Worm (Caenorhabditis elegans) whole organism, L4 larva: ENCODE results near the gene eef-1G.

ENCODE experiments used
- F10B5.3 ChIP-seq: sonication (generic microtip); optimal IDR thresholded peaks from 2 replicates; lab custom pipeline; 2016; ENCODE audit warnings: mild to moderate bottlenecking, missing genetic modification characterization, missing compliant biosample characterization
- F37D6.2 ChIP-seq: sonication (generic microtip); optimal IDR thresholded peaks from 2 replicates; lab custom pipeline; 2016; ENCODE audit warnings: mild to moderate bottlenecking, missing genetic modification characterization, missing compliant biosample characterization
- T26A8.4 ChIP-seq: fragments of 200-800 bp; sonication (Bioruptor generic); IDR thresholded peaks from 2 replicates; pipeline ENCODE4 v1.3.6; 2022; ENCODE audit warnings: missing genetic modification characterization, missing compliant biosample characterization
- Y5F2A.4 ChIP-seq: fragments of 200-800 bp; sonication (Bioruptor generic); optimal IDR thresholded peaks from 2 replicates; lab custom pipeline; 2018; ENCODE audit warnings: mild to moderate bottlenecking, missing genetic modification characterization, missing compliant biosample characterization
- Y75B8A.6 ChIP-seq: fragments of 200-800 bp; sonication (Bioruptor generic); IDR thresholded peaks from 2 replicates; pipeline ENCODE4 v1.3.6; 2022; ENCODE audit warnings: missing genetic modification reagents, missing genetic modification characterization, missing compliant biosample characterization
- aha-1 ChIP-seq: fragments of 150-350 bp; peaks from one replicate; lab custom pipeline; 2014; ENCODE audit warnings: missing biosample characterization, missing genetic modification characterization
- ama-1 ChIP-seq: fragments of 150-350 bp; optimal IDR thresholded peaks from 2 replicates; lab custom pipeline; 2014; ENCODE audit warnings: inconsistent platforms, mixed read lengths
- ceh-32 ChIP-seq: sonication (generic microtip); optimal IDR thresholded peaks from 2 replicates; lab custom pipeline; 2016; ENCODE audit warnings: mild to moderate bottlenecking, missing genetic modification characterization, missing compliant biosample characterization; ENCODE audit not compliant: poor library complexity
- ceh-44 ChIP-seq: fragments of 200-800 bp; sonication (Bioruptor generic); IDR thresholded peaks from 2 replicates; pipeline ENCODE4 v1.3.6; 2022; ENCODE audit warnings: missing genetic modification reagents, missing genetic modification characterization, missing compliant biosample characterization
- ces-1 ChIP-seq: fragments of 150-350 bp; sonication (generic microtip); optimal IDR thresholded peaks from 4 replicates; lab custom pipeline; 2014; ENCODE audit warnings: missing biosample characterization, missing genetic modification reagents, missing genetic modification characterization
- cey-2 ChIP-seq: sonication (generic microtip); optimal IDR thresholded peaks from 3 replicates; lab custom pipeline; 2017; ENCODE audit warnings: missing genetic modification characterization, mild to moderate bottlenecking, missing compliant biosample characterization, antibody characterized with exemption, borderline replicate concordance; ENCODE audit not compliant: insufficient read depth
- dmd-9 ChIP-seq: fragments of 200-800 bp; sonication (Bioruptor generic); IDR thresholded peaks from 2 replicates; pipeline ENCODE4 v1.3.6; 2022; ENCODE audit warnings: missing genetic modification reagents, missing genetic modification characterization, missing compliant biosample characterization
- dpl-1 ChIP-seq: fragments of 150-350 bp; optimal IDR thresholded peaks from 2 replicates; lab custom pipeline; 2014; ENCODE audit warnings: missing biosample characterization, missing genetic modification reagents, missing genetic modification characterization
- egl-27 ChIP-seq: sonication (generic microtip); optimal IDR thresholded peaks from 3 replicates; lab custom pipeline; 2017; ENCODE audit warnings: missing biosample characterization, missing genetic modification reagents, missing genetic modification characterization
- hif-1 ChIP-seq, 2 experiments: sonication (generic microtip); optimal IDR thresholded peaks; 2 replicates each; lab custom pipeline; 2016 to 2017; ENCODE audit warnings: missing compliant biosample characterization in 2 of 2, missing genetic modification characterization in 2 of 2, missing genetic modification reagents in 2 of 2, missing genotype in 2 of 2, mild to moderate bottlenecking in 1 of 2
- hlh-11 ChIP-seq: fragments of 200-800 bp; sonication (Bioruptor generic); optimal IDR thresholded peaks from 2 replicates; lab custom pipeline; 2018; ENCODE audit warnings: mild to moderate bottlenecking, missing genetic modification characterization, missing compliant biosample characterization
- hlh-30 ChIP-seq: sonication (generic microtip); optimal IDR thresholded peaks from 2 replicates; lab custom pipeline; 2017; ENCODE audit warnings: antibody characterized with exemption, mild to moderate bottlenecking, missing genetic modification characterization, missing compliant biosample characterization; ENCODE audit not compliant: insufficient read depth
- jun-1 ChIP-seq: fragments of 150-350 bp; optimal IDR thresholded peaks from 2 replicates; lab custom pipeline; 2014; ENCODE audit warnings: missing biosample characterization, missing genetic modification reagents, missing genetic modification characterization
- lin-29 ChIP-seq: fragments of 200-800 bp; sonication (Bioruptor generic); IDR thresholded peaks from 2 replicates; pipeline ENCODE4 v1.3.6; 2022; ENCODE audit warnings: missing genetic modification reagents, missing genetic modification characterization, missing compliant biosample characterization
- lin-38 ChIP-seq: fragments of 200-800 bp; sonication (Bioruptor generic); IDR thresholded peaks from 2 replicates; pipeline ENCODE4 v1.3.6; 2022; ENCODE audit warnings: missing genetic modification reagents, missing genetic modification characterization, missing compliant biosample characterization
- lsy-2 ChIP-seq, 2 experiments: fragments of 150-350 bp in 1 of 2; sonication (generic microtip) in 1 of 2; optimal IDR thresholded peaks; 2 replicates each; lab custom pipeline; 2014 to 2017; ENCODE audit warnings: missing biosample characterization in 2 of 2, missing genetic modification characterization in 2 of 2
- mdl-1 ChIP-seq, 2 experiments: fragments of 150-350 bp in 1 of 2; sonication (generic microtip) in 1 of 2; optimal IDR thresholded peaks; 2 replicates each; lab custom pipeline; 2014 to 2017; ENCODE audit warnings: missing biosample characterization in 2 of 2, missing genetic modification characterization in 2 of 2
- mes-2 ChIP-seq: sonication (generic microtip); optimal IDR thresholded peaks from 2 replicates; lab custom pipeline; 2016; ENCODE audit warnings: missing genotype, mild to moderate bottlenecking, missing genetic modification characterization, missing compliant biosample characterization; ENCODE audit not compliant: poor library complexity, severe bottlenecking
- nhr-10 ChIP-seq: fragments of 150-350 bp; optimal IDR thresholded peaks from 2 replicates; lab custom pipeline; 2014; ENCODE audit warnings: missing biosample characterization, missing genetic modification characterization
- nhr-102 ChIP-seq: sonication (generic microtip); optimal IDR thresholded peaks from 2 replicates; lab custom pipeline; 2016; ENCODE audit warnings: mild to moderate bottlenecking, missing genetic modification characterization, moderate library complexity, missing compliant biosample characterization
- nhr-11 ChIP-seq: fragments of 150-350 bp; optimal IDR thresholded peaks from 2 replicates; lab custom pipeline; 2014; ENCODE audit warnings: missing biosample characterization, missing genetic modification characterization
- nhr-237 ChIP-seq: sonication (generic microtip); optimal IDR thresholded peaks from 2 replicates; lab custom pipeline; 2017; ENCODE audit warnings: missing biosample characterization, missing genetic modification characterization
- nhr-28 ChIP-seq: fragments of 150-350 bp; optimal IDR thresholded peaks from 2 replicates; lab custom pipeline; 2014; ENCODE audit warnings: missing biosample characterization, missing genetic modification characterization
- nhr-41 ChIP-seq: fragments of 200-800 bp; sonication (Bioruptor generic); IDR thresholded peaks from 2 replicates; pipeline ENCODE4 v1.3.6; 2022; ENCODE audit warnings: missing genetic modification reagents, missing genetic modification characterization, missing compliant biosample characterization
- pha-4 ChIP-seq, 2 experiments: fragments of 150-350 bp in 1 of 2; fragments of 200-800 bp in 1 of 2; sonication (Bioruptor generic) in 1 of 2; IDR thresholded peaks in 1 of 2; optimal IDR thresholded peaks in 1 of 2; 2 replicates each; pipeline versions ENCODE4 v1.3.6 to Lab custom; 2014 to 2022; ENCODE audit warnings: missing genetic modification characterization in 2 of 2, missing genetic modification reagents in 2 of 2, missing biosample characterization in 1 of 2, missing compliant biosample characterization in 1 of 2
- pqm-1 ChIP-seq: sonication (generic microtip); optimal IDR thresholded peaks from 2 replicates; lab custom pipeline; 2017; ENCODE audit warnings: missing biosample characterization, missing genetic modification characterization
- rbr-2 ChIP-seq: sonication (generic microtip); optimal IDR thresholded peaks from 2 replicates; lab custom pipeline; 2016; ENCODE audit warnings: missing genotype, missing genetic modification characterization, missing compliant biosample characterization
- saeg-2 ChIP-seq: fragments of 200-800 bp; sonication (Bioruptor generic); IDR thresholded peaks from 2 replicates; pipeline ENCODE4 v1.3.6; 2022; ENCODE audit warnings: missing genetic modification reagents, missing genetic modification characterization, missing compliant biosample characterization
- snpc-1.2 ChIP-seq: fragments of 200-800 bp; sonication (Bioruptor generic); IDR thresholded peaks from 2 replicates; pipeline ENCODE4 v1.3.6; 2022; ENCODE audit warnings: missing genetic modification reagents, missing genetic modification characterization, missing compliant biosample characterization
- spr-3 ChIP-seq: fragments of 200-800 bp; sonication (Bioruptor generic); optimal IDR thresholded peaks from 2 replicates; lab custom pipeline; 2018; ENCODE audit warnings: mild to moderate bottlenecking, missing genetic modification characterization, missing compliant biosample characterization
- tra-1 ChIP-seq: fragments of 200-800 bp; sonication (Bioruptor generic); IDR thresholded peaks from 2 replicates; pipeline ENCODE4 v1.3.6; 2022; ENCODE audit warnings: missing genetic modification reagents, missing genetic modification characterization, missing compliant biosample characterization
- vab-7 ChIP-seq: fragments of 200-800 bp; sonication (Bioruptor generic); IDR thresholded peaks from 2 replicates; pipeline ENCODE4 v1.3.6; 2022; ENCODE audit warnings: missing genetic modification reagents, missing genetic modification characterization, missing compliant biosample characterization
- zip-2 ChIP-seq: fragments of 150-350 bp; optimal IDR thresholded peaks from 2 replicates; lab custom pipeline; 2014; ENCODE audit warnings: missing biosample characterization, missing genetic modification characterization
- ztf-7 ChIP-seq: fragments of 150-350 bp; optimal IDR thresholded peaks from 2 replicates; lab custom pipeline; 2014; ENCODE audit warnings: missing biosample characterization, missing genetic modification characterization

eef-1G gene

DNA sequence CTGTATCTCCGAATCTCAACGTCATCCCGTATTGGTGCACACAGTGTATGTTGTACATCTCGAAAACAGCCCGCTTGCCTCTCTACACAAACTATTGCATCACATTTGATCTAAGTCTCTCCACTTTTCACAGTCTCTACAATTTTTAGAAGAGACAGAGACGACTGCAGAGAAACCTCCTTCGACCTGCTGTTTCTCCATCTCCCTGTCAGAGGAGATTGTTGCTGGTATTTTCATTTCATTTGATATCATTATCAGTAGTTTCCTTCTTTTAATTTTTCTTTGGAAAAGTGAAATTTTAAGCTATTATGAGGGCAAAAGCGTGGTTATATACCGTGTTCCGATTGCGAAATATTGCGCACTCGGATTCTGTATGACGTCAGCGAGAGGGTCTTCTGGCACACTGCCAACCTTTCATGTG is 24.9 kb upstream of the eef-1G start (continued):
- TF ChIP-seq lin-29 (GFP tag; lab: Robert Waterston, UW) (no peak), hlh-11 (tag; lab: Kevin White, UChicago) (peak; percentile 95), jun-1 (no peak), nhr-41 (GFP tag; lab: Robert Waterston, UW) (0 out of 2 replicates have a peak, but pooled peaks have one; percentile 31), saeg-2 (GFP tag; lab: Robert Waterston, UW) (no peak), dpl-1 (GFP tag; lab: Kevin White, UChicago) (peak; percentile 36), hlh-30 (tag; lab: Kevin White, UChicago) (peak; percentile 58), dmd-9 (no peak), zip-2 (tag; lab: Kevin White, UChicago) (peak; percentile 96), Y5F2A.4 (GFP tag; lab: Kevin White, UChicago) (no peak), nhr-102 (peak; percentile 82), spr-3 (GFP tag; lab: Kevin White, UChicago) (no peak), hif-1 (tag; optimal IDR thresholded peaks at IDR 0.05; lab: Kevin White, UChicago) (peak in 1 of 2 experiments; percentile 51), ama-1 (peak; percentile 58), lsy-2 (tag; optimal IDR thresholded peaks at IDR 0.05; lab: Kevin White, UChicago) (peak in 1 of 2 experiments; percentile 73), mdl-1 (tag; optimal IDR thresholded peaks at IDR 0.05; lab: Kevin White, UChicago) (peak; percentile 70 to 72), ztf-7 (tag; lab: Kevin White, UChicago) (peak; percentile 91), nhr-11 (tag; lab: Kevin White, UChicago) (peak; percentile 31), pqm-1 (tag; lab: Kevin White, UChicago) (peak; percentile 28), rbr-2 (tag; lab: Kevin White, UChicago) (peak; percentile 42), Y75B8A.6 (GFP tag; lab: Robert Waterston, UW) (no peak), mes-2 (tag; lab: Kevin White, UChicago) (peak; percentile 61), cey-2 (tag; lab: Kevin White, UChicago) (peak; percentile 51), lin-38 (GFP tag; lab: Robert Waterston, UW) (peak; percentile 38), pha-4 (GFP tag; IDR thresholded peaks at IDR 0.05; lab: Robert Waterston, UW) (peak; percentile 82), pha-4 (tag; optimal IDR thresholded peaks at IDR 0.05; lab: Kevin White, UChicago) (no peak), ceh-32 (tag; lab: Kevin White, UChicago) (no peak), tra-1 (GFP tag; lab: Robert Waterston, UW) (peak; percentile 33; the same call in 1 of the 2 replicates), egl-27 (tag; lab: Kevin White, UChicago) (no peak), F37D6.2 (tag; lab: Kevin White, UChicago) (peak; percentile 33), aha-1 (peak; percentile 49), nhr-10 (tag; lab: Kevin White, UChicago) (peak; percentile 71), F10B5.3 (tag; lab: Kevin White, UChicago) (no peak)

ce11 chrV:10941150-10941549 is 24.4 kb upstream of the eef-1G start, which contains the start of gene F17C11.26:
Gene F17C11.26 (plus strand): TSS chrV:10941450.
- TF ChIP-seq ces-1 (GFP tag; lab: Kevin White, UChicago): no peak
- no peak for TF ChIP-seq T26A8.4 (GFP tag; lab: Robert Waterston, UW)
- TF ChIP-seq tra-1 (GFP tag; lab: Robert Waterston, UW): no peak
- TF ChIP-seq spr-3 (GFP tag; lab: Kevin White, UChicago): no peak
- no peak for TF ChIP-seq ceh-44 (GFP tag; lab: Robert Waterston, UW)
- no peak for TF ChIP-seq vab-7
- no peak for TF ChIP-seq nhr-237 (tag; lab: Kevin White, UChicago)
- TF ChIP-seq snpc-1.2: no peak
- no peak for TF ChIP-seq nhr-28 (tag; lab: Kevin White, UChicago)
